Fruit fly (Drosophila melanogaster) whole organism, adult: ENCODE data around the gene CG9300.
A peak's percentile ranks its signal among the peaks of the same experiment; 100 is the strongest.

Experiments used
- CG11617 ChIP-seq: fragments of 200-800 bp; sonication (Bioruptor generic); optimal IDR thresholded peaks from 2 replicates; lab custom pipeline; 2017; ENCODE audit warnings: mild to moderate bottlenecking, missing biosample characterization, missing genetic modification reagents, missing genetic modification characterization
- CG12768 ChIP-seq: fragments of 200-800 bp; sonication (Bioruptor generic); optimal IDR thresholded peaks from 2 replicates; lab custom pipeline; 2017; ENCODE audit warnings: missing biosample characterization, missing genetic modification characterization, mild to moderate bottlenecking, moderate library complexity, missing genetic modification reagents
- CG14711 ChIP-seq: fragments of 200-800 bp; sonication (Bioruptor generic); optimal IDR thresholded peaks from 2 replicates; lab custom pipeline; 2018; ENCODE audit warnings: missing biosample characterization, mild to moderate bottlenecking, missing genetic modification characterization, moderate library complexity
- CG1620 ChIP-seq: fragments of 200-800 bp; sonication (Bioruptor generic); optimal IDR thresholded peaks from 2 replicates; lab custom pipeline; 2016; ENCODE audit warnings: missing biosample characterization, missing genetic modification characterization
- CG33017 ChIP-seq: fragments of 200-800 bp; sonication (Bioruptor generic); optimal IDR thresholded peaks from 2 replicates; lab custom pipeline; 2018; ENCODE audit warnings: missing biosample characterization, mild to moderate bottlenecking, missing genetic modification characterization, moderate library complexity
- CG5204 ChIP-seq: fragments of 200-800 bp; sonication (Bioruptor generic); optimal IDR thresholded peaks from 2 replicates; lab custom pipeline; 2016; ENCODE audit warnings: missing biosample characterization, missing genetic modification characterization
- CG7045 ChIP-seq: fragments of 200-800 bp; sonication (Bioruptor generic); optimal IDR thresholded peaks from 2 replicates; lab custom pipeline; 2017; ENCODE audit warnings: missing biosample characterization, mild to moderate bottlenecking, missing genetic modification characterization
- CG7101 ChIP-seq: fragments of 200-800 bp; sonication (Bioruptor generic); optimal IDR thresholded peaks from 2 replicates; lab custom pipeline; 2018; ENCODE audit warnings: missing biosample characterization, mild to moderate bottlenecking, missing genetic modification characterization, moderate library complexity
- Clk ChIP-seq: fragments of 200-800 bp; sonication (Bioruptor generic); optimal IDR thresholded peaks from 2 replicates; lab custom pipeline; 2017; ENCODE audit warnings: missing biosample characterization, missing genetic modification characterization
- Crg-1 ChIP-seq: fragments of 200-800 bp; sonication (Bioruptor generic); optimal IDR thresholded peaks from 2 replicates; lab custom pipeline; 2016; ENCODE audit warnings: missing biosample characterization, missing genetic modification characterization
- Hr96 ChIP-seq: fragments of 200-800 bp; sonication (Bioruptor generic); optimal IDR thresholded peaks from 2 replicates; lab custom pipeline; 2016; ENCODE audit warnings: missing biosample characterization, missing genetic modification characterization
- Mnt ChIP-seq: fragments of 200-800 bp; sonication (Bioruptor generic); optimal IDR thresholded peaks from 2 replicates; lab custom pipeline; 2016; ENCODE audit warnings: missing biosample characterization, mild to moderate bottlenecking, missing genetic modification characterization
- bab1 ChIP-seq: fragments of 200-800 bp; sonication (Bioruptor generic); optimal IDR thresholded peaks from 3 replicates; lab custom pipeline; 2019; ENCODE audit warnings: missing biosample characterization, mild to moderate bottlenecking, missing genetic modification characterization, moderate library complexity
- cic ChIP-seq: fragments of 200-800 bp; sonication (Bioruptor generic); optimal IDR thresholded peaks from 2 replicates; lab custom pipeline; 2017; ENCODE audit warnings: missing biosample characterization, mild to moderate bottlenecking, missing genetic modification characterization, moderate library complexity
- cnc ChIP-seq, 2 experiments: fragments of >200 bp; optimal IDR thresholded peaks; 2 replicates each; lab custom pipeline; 2017
- kay ChIP-seq: fragments of 200-800 bp; sonication (Bioruptor generic); peaks from one replicate; lab custom pipeline; 2016; ENCODE audit warnings: missing biosample characterization, missing genetic modification characterization, borderline replicate concordance
- ovo ChIP-seq: fragments of 200-800 bp; sonication (Bioruptor generic); optimal IDR thresholded peaks from 2 replicates; lab custom pipeline; 2016; ENCODE audit warnings: missing biosample characterization, missing genetic modification characterization
- pad ChIP-seq: fragments of 200-800 bp; sonication (Bioruptor generic); optimal IDR thresholded peaks from 3 replicates; lab custom pipeline; 2017; ENCODE audit warnings: missing biosample characterization, missing genetic modification characterization, mild to moderate bottlenecking, moderate library complexity, missing genetic modification reagents
- tj ChIP-seq: fragments of 200-800 bp; sonication (Bioruptor generic); optimal IDR thresholded peaks from 3 replicates; lab custom pipeline; 2017; ENCODE audit warnings: missing biosample characterization, mild to moderate bottlenecking, missing genetic modification characterization, moderate library complexity
- toe ChIP-seq: fragments of 200-800 bp; sonication (Bioruptor generic); optimal IDR thresholded peaks from 2 replicates; lab custom pipeline; 2016; ENCODE audit warnings: missing biosample characterization, missing genetic modification characterization

CG9300 gene

dm6 chr3L:19552136-19552773, at the start of gene CG9300, which contains the start of gene Ltn1:
Gene CG9300 (plus strand): TSS chr3L:19552420.
Gene Ltn1 (minus strand): TSS chr3L:19552290.
- TF ChIP-seq cic (GFP tag; lab: Kevin White, UChicago) (no peak), toe (GFP tag; lab: Kevin White, UChicago) (peak; percentile 29), pad (GFP tag; lab: Kevin White, UChicago) (no peak), Mnt (GFP tag; lab: Kevin White, UChicago) (peak; percentile 100), CG7101 (tag; lab: Kevin White, UChicago) (peak; percentile 12), Crg-1 (GFP tag; lab: Kevin White, UChicago) (peak; percentile 20), bab1 (GFP tag; lab: Kevin White, UChicago) (peak; percentile 61), CG14711 (no peak)

- TF ChIP-seq bab1 (GFP tag; lab: Kevin White, UChicago): no peak
- no peak for TF ChIP-seq kay (GFP tag; lab: Kevin White, UChicago)
- no peak for TF ChIP-seq ovo
- TF ChIP-seq CG14711: no peak
- no peak for TF ChIP-seq CG7101 (tag; lab: Kevin White, UChicago)
- no peak for TF ChIP-seq cic (GFP tag; lab: Kevin White, UChicago)
- no peak for TF ChIP-seq CG11617 (GFP tag; lab: Kevin White, UChicago)
- TF ChIP-seq CG5204 (GFP tag; lab: Kevin White, UChicago): no peak
- no peak for TF ChIP-seq CG1620 (GFP tag; lab: Kevin White, UChicago)
- no peak for TF ChIP-seq toe (GFP tag; lab: Kevin White, UChicago)
- no peak for TF ChIP-seq pad (GFP tag; lab: Kevin White, UChicago)
- TF ChIP-seq Crg-1 (GFP tag; lab: Kevin White, UChicago): no peak
Observed at dm6 chr3L:19503770-19504169, 48.5 kb upstream of the CG9300 start, which contains the start of gene CG9452. Gene CG9452 (minus strand): TSS chr3L:19503870.

- TF ChIP-seq tj (GFP tag; lab: Kevin White, UChicago): peak; percentile 4
- no peak for TF ChIP-seq bab1 (GFP tag; lab: Kevin White, UChicago)
- TF ChIP-seq kay (GFP tag; lab: Kevin White, UChicago): no peak
- TF ChIP-seq ovo: no peak
- peak; percentile 63 for TF ChIP-seq Crg-1 (GFP tag; lab: Kevin White, UChicago)
- peak; percentile 11 for TF ChIP-seq cic (GFP tag; lab: Kevin White, UChicago)
- no peak for TF ChIP-seq CG1620 (GFP tag; lab: Kevin White, UChicago)
- peak; percentile 39 for TF ChIP-seq CG7101 (tag; lab: Kevin White, UChicago)
- TF ChIP-seq CG5204 (GFP tag; lab: Kevin White, UChicago): no peak
- no peak for TF ChIP-seq pad (GFP tag; lab: Kevin White, UChicago)
- TF ChIP-seq CG7045: peak; percentile 76
- peak; percentile 2 for TF ChIP-seq CG33017
- TF ChIP-seq CG11617 (GFP tag; lab: Kevin White, UChicago): peak; percentile 64
- no peak for TF ChIP-seq cnc (optimal IDR thresholded peaks at IDR 0.05; lab: Kevin White, UChicago)
- peak; percentile 42 for TF ChIP-seq Mnt (GFP tag; lab: Kevin White, UChicago)
- TF ChIP-seq Clk (GFP tag; lab: Kevin White, UChicago): peak; percentile 30
- TF ChIP-seq toe (GFP tag; lab: Kevin White, UChicago): no peak
- TF ChIP-seq CG12768: peak; percentile 30
- no peak for TF ChIP-seq CG14711
- no peak for TF ChIP-seq Hr96 (GFP tag; lab: Kevin White, UChicago)
Observed at dm6 chr3L:19504719-19505118, 47.5 kb upstream of the CG9300 start.

- TF ChIP-seq tj (GFP tag; lab: Kevin White, UChicago): no peak
- TF ChIP-seq Hr96 (GFP tag; lab: Kevin White, UChicago): no peak
- no peak for TF ChIP-seq kay (GFP tag; lab: Kevin White, UChicago)
- TF ChIP-seq pad (GFP tag; lab: Kevin White, UChicago): no peak
- TF ChIP-seq CG33017: no peak
- no peak for TF ChIP-seq bab1 (GFP tag; lab: Kevin White, UChicago)
- TF ChIP-seq CG1620 (GFP tag; lab: Kevin White, UChicago): no peak
- no peak for TF ChIP-seq CG7045
Observed at dm6 chr3L:19512672-19513071, 39.5 kb upstream of the CG9300 start.

dm6 chr3L:19516547-19516946, 35.7 kb upstream of the CG9300 start:
- peak; percentile 70 for TF ChIP-seq Hr96 (GFP tag; lab: Kevin White, UChicago)
- TF ChIP-seq pad (GFP tag; lab: Kevin White, UChicago): no peak
- TF ChIP-seq CG12768: no peak
- TF ChIP-seq Clk (GFP tag; lab: Kevin White, UChicago): no peak
- no peak for TF ChIP-seq CG11617 (GFP tag; lab: Kevin White, UChicago)
- peak; percentile 2 for TF ChIP-seq CG33017
- peak; percentile 6 for TF ChIP-seq ovo
- peak; percentile 51 for TF ChIP-seq toe (GFP tag; lab: Kevin White, UChicago)
- TF ChIP-seq bab1 (GFP tag; lab: Kevin White, UChicago): no peak
- no peak for TF ChIP-seq cic (GFP tag; lab: Kevin White, UChicago)
- no peak for TF ChIP-seq kay (GFP tag; lab: Kevin White, UChicago)
- TF ChIP-seq CG5204 (GFP tag; lab: Kevin White, UChicago): peak; percentile 46
- no peak for TF ChIP-seq tj (GFP tag; lab: Kevin White, UChicago)
- no peak for TF ChIP-seq CG1620 (GFP tag; lab: Kevin White, UChicago)
- TF ChIP-seq Crg-1 (GFP tag; lab: Kevin White, UChicago): no peak
- peak; percentile 8 for TF ChIP-seq Mnt (GFP tag; lab: Kevin White, UChicago)
- TF ChIP-seq cnc (optimal IDR thresholded peaks at IDR 0.05; lab: Kevin White, UChicago): no peak
- TF ChIP-seq CG14711: no peak
- peak; percentile 54 for TF ChIP-seq CG7101 (tag; lab: Kevin White, UChicago)
- TF ChIP-seq CG7045: peak; percentile 51
